Worm (Caenorhabditis elegans) whole organism, L4 larva: ENCODE measurements around the gene Y52E8A.1.

Experiments
- F10B5.3 ChIP-seq: sonication (generic microtip); optimal IDR thresholded peaks from 2 replicates; lab custom pipeline; 2016; ENCODE audit warnings: mild to moderate bottlenecking, missing genetic modification characterization, missing compliant biosample characterization
- ZK337.2 ChIP-seq: fragments of 200-800 bp; sonication (Bioruptor generic); IDR thresholded peaks from 2 replicates; pipeline ENCODE4 v1.3.6; 2022; ENCODE audit warnings: missing genetic modification reagents, missing genetic modification characterization, missing compliant biosample characterization
- lsy-2 ChIP-seq, 2 experiments: fragments of 150-350 bp in 1 of 2; sonication (generic microtip) in 1 of 2; optimal IDR thresholded peaks; 2 replicates each; lab custom pipeline; 2014 to 2017; ENCODE audit warnings: missing biosample characterization in 2 of 2, missing genetic modification characterization in 2 of 2
- mdl-1 ChIP-seq, 2 experiments: fragments of 150-350 bp in 1 of 2; sonication (generic microtip) in 1 of 2; optimal IDR thresholded peaks; 2 replicates each; lab custom pipeline; 2014 to 2017; ENCODE audit warnings: missing biosample characterization in 2 of 2, missing genetic modification characterization in 2 of 2
- nhr-11 ChIP-seq: fragments of 150-350 bp; optimal IDR thresholded peaks from 2 replicates; lab custom pipeline; 2014; ENCODE audit warnings: missing biosample characterization, missing genetic modification characterization
- nhr-77 ChIP-seq: fragments of 150-350 bp; optimal IDR thresholded peaks from 2 replicates; lab custom pipeline; 2014; ENCODE audit warnings: missing biosample characterization, missing genetic modification characterization
- skn-1 ChIP-seq: fragments of 150-350 bp; optimal IDR thresholded peaks from 2 replicates; lab custom pipeline; 2014; ENCODE audit warnings: missing biosample characterization, missing genetic modification characterization
- snpc-4 ChIP-seq: fragments of 150-350 bp; optimal IDR thresholded peaks from 2 replicates; lab custom pipeline; 2014; ENCODE audit warnings: missing biosample characterization, missing genetic modification characterization
- unc-39 ChIP-seq: sonication (generic microtip); optimal IDR thresholded peaks from 2 replicates; lab custom pipeline; 2017; ENCODE audit warnings: missing biosample characterization, missing genetic modification characterization

DNA sequence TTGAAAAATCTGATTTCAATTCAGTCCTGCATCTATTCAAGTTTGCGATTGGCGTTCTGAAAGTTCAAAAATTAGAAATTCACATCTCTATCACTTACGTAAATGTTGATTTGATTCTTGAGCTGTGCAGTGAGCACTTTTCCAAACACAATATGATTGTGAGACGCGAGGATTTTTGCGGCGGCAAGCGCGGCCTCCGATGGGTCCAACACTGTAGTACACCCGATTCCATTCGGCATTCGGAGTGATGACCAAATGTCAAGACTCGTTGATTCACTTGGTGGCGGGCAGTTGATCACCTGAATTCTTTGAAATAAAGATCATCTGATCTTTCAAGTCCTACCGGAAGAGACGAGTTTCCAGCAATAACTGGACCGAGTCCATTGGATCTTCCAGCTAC is 47.8 kb downstream of the Y52E8A.1 start:
- TF ChIP-seq nhr-11 (tag; lab: Kevin White, UChicago) (no peak), F10B5.3 (tag; lab: Kevin White, UChicago) (no peak), lsy-2 (tag; optimal IDR thresholded peaks at IDR 0.05; lab: Kevin White, UChicago) (no peak), snpc-4 (tag; lab: Kevin White, UChicago) (no peak), nhr-77 (tag; lab: Kevin White, UChicago) (no peak), skn-1 (tag; lab: Kevin White, UChicago) (no peak), ZK337.2 (GFP tag; lab: Robert Waterston, UW) (no peak), mdl-1 (tag; optimal IDR thresholded peaks at IDR 0.05; lab: Kevin White, UChicago) (no peak), unc-39 (tag; lab: Kevin White, UChicago) (no peak)
